Worm (Caenorhabditis elegans) whole organism, early embryonic: Measurements from ENCODE around the gene T19D2.13.

Experiments
- B0310.2 ChIP-seq: sonication (generic microtip); optimal IDR thresholded peaks from 2 replicates; lab custom pipeline; 2016; ENCODE audit warnings: mild to moderate bottlenecking, missing genetic modification characterization, missing compliant biosample characterization
- F13C5.2 ChIP-seq: sonication (generic microtip); optimal IDR thresholded peaks from 2 replicates; lab custom pipeline; 2017; ENCODE audit warnings: mild to moderate bottlenecking, missing genetic modification characterization, inconsistent platforms, missing compliant biosample characterization
- ama-1 ChIP-seq: fragments of 150-350 bp; optimal IDR thresholded peaks from 2 replicates; lab custom pipeline; 2014
- ceh-13 ChIP-seq: fragments of 200-800 bp; sonication (Bioruptor generic); optimal IDR thresholded peaks from 2 replicates; lab custom pipeline; 2018; ENCODE audit warnings: mild to moderate bottlenecking, missing genetic modification characterization, missing compliant biosample characterization
- ceh-36 ChIP-seq: sonication (generic microtip); optimal IDR thresholded peaks from 2 replicates; lab custom pipeline; 2016; ENCODE audit warnings: missing genetic modification characterization, inconsistent platforms, missing compliant biosample characterization
- hmbx-1 ChIP-seq: sonication (generic microtip); optimal IDR thresholded peaks from 2 replicates; lab custom pipeline; 2016; ENCODE audit warnings: mild to moderate bottlenecking, missing genetic modification characterization, missing compliant biosample characterization
- hmg-4 ChIP-seq: fragments of 200-800 bp; sonication (Bioruptor generic); optimal IDR thresholded peaks from 2 replicates; lab custom pipeline; 2018; ENCODE audit warnings: mild to moderate bottlenecking, missing genetic modification characterization, missing compliant biosample characterization
- hnd-1 ChIP-seq: sonication (generic microtip); optimal IDR thresholded peaks from 2 replicates; lab custom pipeline; 2016; ENCODE audit warnings: missing genetic modification characterization, missing compliant biosample characterization
- pes-1 ChIP-seq: fragments of 200-800 bp; sonication (Bioruptor generic); IDR thresholded peaks from 2 replicates; pipeline ENCODE4 v1.3.6; 2022; ENCODE audit warnings: missing genetic modification reagents, missing genetic modification characterization, missing compliant biosample characterization
- scrt-1 ChIP-seq: fragments of 200-800 bp; sonication (Bioruptor generic); IDR thresholded peaks from 2 replicates; pipeline ENCODE4 v1.3.6; 2022; ENCODE audit warnings: missing genetic modification characterization, missing compliant biosample characterization
- tbx-11 ChIP-seq: fragments of 200-800 bp; sonication (Bioruptor generic); IDR thresholded peaks from 2 replicates; pipeline ENCODE4 v1.3.6; 2022; ENCODE audit warnings: missing genetic modification characterization, missing compliant biosample characterization
- tra-4 ChIP-seq: sonication (generic microtip); optimal IDR thresholded peaks from 2 replicates; lab custom pipeline; 2017; ENCODE audit warnings: missing genetic modification characterization, missing compliant biosample characterization

DNA sequence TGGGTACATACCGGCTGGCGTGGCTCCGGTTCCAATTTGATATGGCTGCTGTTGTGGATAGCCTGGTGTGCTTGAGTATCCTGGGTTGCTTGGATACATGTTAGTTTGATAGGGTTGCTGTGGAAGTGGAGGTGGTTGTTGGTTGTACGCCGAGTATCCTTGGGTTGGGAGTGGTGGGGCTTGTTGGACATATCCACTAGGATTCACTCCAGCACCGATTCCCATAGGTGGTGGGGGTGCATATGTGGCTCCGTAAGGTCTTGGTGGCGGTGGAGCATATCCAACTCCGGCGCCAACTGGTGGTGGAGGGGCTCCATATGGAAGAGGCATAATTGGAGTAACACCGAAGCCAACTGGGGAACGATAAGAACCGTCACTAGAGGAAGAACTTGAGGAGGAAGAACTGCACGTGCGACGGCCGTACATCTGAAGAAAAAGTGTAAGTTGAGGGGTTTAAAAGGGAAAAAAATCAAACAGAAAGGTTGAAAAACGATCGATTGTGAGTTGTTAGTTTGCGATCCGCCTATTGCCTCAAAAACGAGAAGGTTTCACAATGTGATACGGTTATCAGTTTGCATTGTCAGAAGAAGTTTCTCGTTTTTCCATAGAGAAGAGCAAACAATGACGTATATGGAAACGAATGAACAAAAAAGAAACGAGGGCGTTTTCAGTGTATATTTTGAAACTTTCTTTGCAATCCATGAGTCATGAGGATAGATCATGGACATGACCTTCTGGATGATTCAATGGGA is 26.2 kb upstream of the T19D2.13 start, which contains the start of gene C16B8.3:
- TF ChIP-seq ama-1 (lab: Kevin White, UChicago) (no peak), ceh-13 (GFP tag; lab: Kevin White, UChicago) (no peak), F13C5.2 (tag; lab: Kevin White, UChicago) (no peak), hmg-4 (GFP tag; lab: Kevin White, UChicago) (no peak), B0310.2 (tag; lab: Kevin White, UChicago) (no peak), ceh-36 (tag; lab: Kevin White, UChicago) (no peak), tra-4 (tag; lab: Kevin White, UChicago) (no peak), pes-1 (GFP tag; lab: Robert Waterston, UW) (no peak), tbx-11 (GFP tag; lab: Robert Waterston, UW) (no peak), hmbx-1 (tag; lab: Kevin White, UChicago) (no peak), hnd-1 (no peak), scrt-1 (no peak)
